Worm (Caenorhabditis elegans) whole organism, mixed stage, embryonic: ENCODE data around the gene T11G6.2.

ENCODE experiments used
- M03D4.4 ChIP-seq: sonication (generic microtip); optimal IDR thresholded peaks from 2 replicates; lab custom pipeline; 2017; ENCODE audit warnings: mild to moderate bottlenecking, missing genetic modification characterization, missing compliant biosample characterization
- bed-3 ChIP-seq: fragments of 200-800 bp; sonication (Bioruptor generic); optimal IDR thresholded peaks from 3 replicates; lab custom pipeline; 2018; ENCODE audit warnings: mild to moderate bottlenecking, missing genetic modification characterization, moderate library complexity, missing compliant biosample characterization
- blmp-1 ChIP-seq: fragments of 150-350 bp; optimal IDR thresholded peaks from 2 replicates; lab custom pipeline; 2014; ENCODE audit warnings: missing biosample characterization, missing genetic modification characterization
- ceh-43 ChIP-seq: fragments of 200-800 bp; sonication (Bioruptor generic); optimal IDR thresholded peaks from 2 replicates; lab custom pipeline; 2018; ENCODE audit warnings: mild to moderate bottlenecking, missing genetic modification characterization, moderate library complexity, missing compliant biosample characterization
- ceh-83 ChIP-seq: fragments of 200-800 bp; sonication (Bioruptor generic); optimal IDR thresholded peaks from 2 replicates; lab custom pipeline; 2018; ENCODE audit warnings: mild to moderate bottlenecking, missing genetic modification characterization, missing compliant biosample characterization
- cnd-1 ChIP-seq: fragments of 200-800 bp; sonication (Bioruptor generic); optimal IDR thresholded peaks from 2 replicates; lab custom pipeline; 2018; ENCODE audit warnings: mild to moderate bottlenecking, missing genetic modification characterization, missing compliant biosample characterization
- drap-1 ChIP-seq: fragments of 200-800 bp; sonication (Bioruptor generic); optimal IDR thresholded peaks from 3 replicates; lab custom pipeline; 2018; ENCODE audit warnings: mild to moderate bottlenecking, missing genetic modification characterization, missing compliant biosample characterization
- elt-1 ChIP-seq: sonication (generic microtip); optimal IDR thresholded peaks from 2 replicates; lab custom pipeline; 2017; ENCODE audit warnings: missing genetic modification characterization, mild to moderate bottlenecking, missing compliant biosample characterization, antibody characterized with exemption, moderate library complexity, borderline replicate concordance; ENCODE audit not compliant: insufficient read depth
- flh-1 ChIP-seq: fragments of 200-800 bp; sonication (Bioruptor generic); optimal IDR thresholded peaks from 2 replicates; lab custom pipeline; 2018; ENCODE audit warnings: mild to moderate bottlenecking, missing genetic modification characterization, moderate library complexity, missing compliant biosample characterization
- ham-2 ChIP-seq: fragments of 200-800 bp; sonication (Bioruptor generic); optimal IDR thresholded peaks from 2 replicates; lab custom pipeline; 2018; ENCODE audit warnings: mild to moderate bottlenecking, missing genetic modification characterization, missing compliant biosample characterization
- lin-13 ChIP-seq: fragments of 150-350 bp; optimal IDR thresholded peaks from 2 replicates; lab custom pipeline; 2014; ENCODE audit warnings: missing biosample characterization, missing genetic modification characterization
- lin-32 ChIP-seq: fragments of 200-800 bp; sonication (Bioruptor generic); optimal IDR thresholded peaks from 2 replicates; lab custom pipeline; 2018; ENCODE audit warnings: mild to moderate bottlenecking, missing genetic modification characterization, missing compliant biosample characterization
- lsy-2 ChIP-seq: fragments of 150-350 bp; optimal IDR thresholded peaks from 2 replicates; lab custom pipeline; 2014; ENCODE audit warnings: missing biosample characterization, missing genetic modification characterization
- mab-5 ChIP-seq: fragments of 150-350 bp; optimal IDR thresholded peaks from 2 replicates; lab custom pipeline; 2014; ENCODE audit warnings: missing biosample characterization, missing genetic modification characterization
- mep-1 ChIP-seq: fragments of 150-350 bp; optimal IDR thresholded peaks from 2 replicates; lab custom pipeline; 2017; ENCODE audit warnings: missing biosample characterization, missing genetic modification reagents, missing genetic modification characterization, inconsistent platforms
- mls-2 ChIP-seq: sonication (generic microtip); optimal IDR thresholded peaks from 2 replicates; lab custom pipeline; 2016; ENCODE audit warnings: mild to moderate bottlenecking, missing genetic modification characterization, moderate library complexity, missing compliant biosample characterization
- nhr-12 ChIP-seq: fragments of 150-350 bp; optimal IDR thresholded peaks from 2 replicates; lab custom pipeline; 2014; ENCODE audit warnings: missing biosample characterization, missing genetic modification characterization
- nhr-2 ChIP-seq: fragments of 150-350 bp; optimal IDR thresholded peaks from 2 replicates; lab custom pipeline; 2014; ENCODE audit warnings: missing biosample characterization, missing genetic modification characterization
- nhr-237 ChIP-seq: fragments of 150-350 bp; optimal IDR thresholded peaks from 2 replicates; lab custom pipeline; 2014; ENCODE audit warnings: missing biosample characterization, missing genetic modification characterization
- nhr-28 ChIP-seq: fragments of 150-350 bp; optimal IDR thresholded peaks from 2 replicates; lab custom pipeline; 2014; ENCODE audit warnings: missing biosample characterization, missing genetic modification characterization
- nhr-76 ChIP-seq: sonication (generic microtip); optimal IDR thresholded peaks from 2 replicates; lab custom pipeline; 2017; ENCODE audit warnings: missing biosample characterization, missing genetic modification characterization
- pha-4 ChIP-seq: fragments of 150-350 bp; optimal IDR thresholded peaks from 2 replicates; lab custom pipeline; 2018; ENCODE audit warnings: missing biosample characterization, missing genetic modification reagents, missing genetic modification characterization
- sem-2 ChIP-seq: fragments of 200-800 bp; sonication (Bioruptor generic); optimal IDR thresholded peaks from 2 replicates; lab custom pipeline; 2018; ENCODE audit warnings: mild to moderate bottlenecking, missing genetic modification characterization, missing compliant biosample characterization
- snpc-4 ChIP-seq: fragments of 150-350 bp; optimal IDR thresholded peaks from 2 replicates; lab custom pipeline; 2014; ENCODE audit warnings: missing biosample characterization, missing genetic modification characterization
- tbx-8 ChIP-seq: fragments of 200-800 bp; sonication (Bioruptor generic); optimal IDR thresholded peaks from 2 replicates; lab custom pipeline; 2018; ENCODE audit warnings: mild to moderate bottlenecking, missing genetic modification characterization, moderate library complexity, missing compliant biosample characterization
- unc-120 ChIP-seq: sonication (generic microtip); optimal IDR thresholded peaks from 2 replicates; lab custom pipeline; 2017; ENCODE audit warnings: missing genetic modification characterization, missing compliant biosample characterization; ENCODE audit not compliant: poor library complexity, severe bottlenecking
- unc-62 ChIP-seq: fragments of 150-350 bp; optimal IDR thresholded peaks from 2 replicates; lab custom pipeline; 2014; ENCODE audit warnings: missing biosample characterization, missing genetic modification reagents, missing genetic modification characterization
- zip-8 ChIP-seq: fragments of 150-350 bp; optimal IDR thresholded peaks from 2 replicates; lab custom pipeline; 2014; ENCODE audit warnings: missing biosample characterization, missing genetic modification characterization
- ztf-11 ChIP-seq: fragments of 150-350 bp; optimal IDR thresholded peaks from 2 replicates; lab custom pipeline; 2014; ENCODE audit warnings: missing biosample characterization, missing genetic modification characterization

T11G6.2 gene

ce11 chrIV:10880264-10880663 lies 22.0 kb upstream of the T11G6.2 start, which contains the start of gene fipr-15:
TSS of gene fipr-15 (plus strand) at chrIV:10880564.
- TF ChIP-seq lin-13 (tag; lab: Kevin White, UChicago), result no peak
- no peak for TF ChIP-seq nhr-237 (tag; lab: Kevin White, UChicago)
- TF ChIP-seq ham-2, result no peak
- no peak for TF ChIP-seq mep-1 (tag; lab: Kevin White, UChicago)
- no peak for TF ChIP-seq tbx-8 (GFP tag; lab: Kevin White, UChicago)
- TF ChIP-seq nhr-28 (tag; lab: Kevin White, UChicago), result no peak
- no peak for TF ChIP-seq mls-2 (tag; lab: Kevin White, UChicago)
- no peak for TF ChIP-seq nhr-12 (tag; lab: Kevin White, UChicago)
- no peak for TF ChIP-seq nhr-2 (tag; lab: Kevin White, UChicago)
- TF ChIP-seq drap-1, result no peak
- TF ChIP-seq sem-2 (GFP tag; lab: Kevin White, UChicago), result no peak
- TF ChIP-seq pha-4, result no peak
- no peak for TF ChIP-seq zip-8
- TF ChIP-seq ztf-11 (tag; lab: Kevin White, UChicago), result no peak
- TF ChIP-seq unc-120 (tag; lab: Kevin White, UChicago), result no peak
- TF ChIP-seq cnd-1 (tag; lab: Kevin White, UChicago), result no peak

ce11 chrIV:10879542-10879941 lies 21.2 kb upstream of the T11G6.2 start, which contains the start of gene sdz-13:
TSS of gene sdz-13 (minus strand) at chrIV:10879642.
- TF ChIP-seq cnd-1 (tag; lab: Kevin White, UChicago) (no peak), ham-2 (no peak), nhr-12 (tag; lab: Kevin White, UChicago) (no peak), lin-32 (GFP tag; lab: Kevin White, UChicago) (no peak), lsy-2 (tag; lab: Kevin White, UChicago) (no peak), mls-2 (tag; lab: Kevin White, UChicago) (no peak), sem-2 (GFP tag; lab: Kevin White, UChicago) (no peak), lin-13 (tag; lab: Kevin White, UChicago) (no peak), unc-120 (tag; lab: Kevin White, UChicago) (no peak), ceh-43 (GFP tag; lab: Kevin White, UChicago) (no peak), tbx-8 (GFP tag; lab: Kevin White, UChicago) (no peak), bed-3 (GFP tag; lab: Kevin White, UChicago) (no peak), nhr-76 (tag; lab: Kevin White, UChicago) (no peak), ztf-11 (tag; lab: Kevin White, UChicago) (no peak)

ce11 chrIV:10876844-10877243 lies 18.5 kb upstream of the T11G6.2 start, which contains the start of gene fipr-14:
TSS of gene fipr-14 (plus strand) at chrIV:10877144.
- no peak for TF ChIP-seq unc-62 (GFP tag; lab: Kevin White, UChicago)
- no peak for TF ChIP-seq flh-1 (GFP tag; lab: Kevin White, UChicago)
- no peak for TF ChIP-seq M03D4.4 (tag; lab: Kevin White, UChicago)
- no peak for TF ChIP-seq zip-8
- TF ChIP-seq nhr-12 (tag; lab: Kevin White, UChicago), result no peak
- no peak for TF ChIP-seq nhr-2 (tag; lab: Kevin White, UChicago)
- TF ChIP-seq blmp-1 (tag; lab: Kevin White, UChicago), result no peak
- no peak for TF ChIP-seq lsy-2 (tag; lab: Kevin White, UChicago)
- TF ChIP-seq nhr-28 (tag; lab: Kevin White, UChicago), result no peak
- no peak for TF ChIP-seq unc-120 (tag; lab: Kevin White, UChicago)
- TF ChIP-seq mab-5, result no peak
- TF ChIP-seq ham-2, result no peak
- TF ChIP-seq ceh-43 (GFP tag; lab: Kevin White, UChicago), result no peak

- TF ChIP-seq blmp-1 (tag; lab: Kevin White, UChicago), result no peak
- TF ChIP-seq nhr-237 (tag; lab: Kevin White, UChicago), result no peak
- no peak for TF ChIP-seq elt-1
- TF ChIP-seq ceh-83 (GFP tag; lab: Kevin White, UChicago), result no peak
- no peak for TF ChIP-seq nhr-76 (tag; lab: Kevin White, UChicago)
- no peak for TF ChIP-seq mep-1 (tag; lab: Kevin White, UChicago)
- TF ChIP-seq bed-3 (GFP tag; lab: Kevin White, UChicago), result no peak
- no peak for TF ChIP-seq lin-13 (tag; lab: Kevin White, UChicago)
- TF ChIP-seq pha-4, result no peak
- no peak for TF ChIP-seq sem-2 (GFP tag; lab: Kevin White, UChicago)
- no peak for TF ChIP-seq nhr-2 (tag; lab: Kevin White, UChicago)
- no peak for TF ChIP-seq unc-120 (tag; lab: Kevin White, UChicago)
- no peak for TF ChIP-seq lsy-2 (tag; lab: Kevin White, UChicago)
- TF ChIP-seq snpc-4 (tag; lab: Kevin White, UChicago), result no peak
- TF ChIP-seq mls-2 (tag; lab: Kevin White, UChicago), result no peak
Measured at ce11 chrIV:10874527-10874926, 16.2 kb upstream of the T11G6.2 start, which contains the start of gene F13E9.12. TSS of gene F13E9.12 (minus strand) at chrIV:10874627.
